ENCODE assay signal across 1 fruit fly cellular context in genomic region chr2L:6643218-6643756, dm6.
TF ChIP-seq lines count a peak whose summit lies in the region.

No protein-coding gene starts in this region.

TF ChIP-seq in whole organism, embryonic, 481 proteins besides CTCF, POLR2A, EP300 and RAD21 (continued from another document):
- TF ChIP-seq CG8944 (GFP tag; optimal IDR thresholded peaks at IDR 0.05; lab: Kevin White, UChicago), result no peak
- no peak for TF ChIP-seq bbx (GFP tag; IDR thresholded peaks at IDR 0.05; lab: Robert Waterston, UW; ENCODE audit: partially characterized antibody)
- peak; percentile 37 for TF ChIP-seq sug (tag; optimal IDR thresholded peaks at IDR 0.05; lab: Kevin White, UChicago)
- peak; percentile 35 for TF ChIP-seq sd (tag; optimal IDR thresholded peaks at IDR 0.05; lab: Kevin White, UChicago)
- no peak for TF ChIP-seq her (GFP tag; optimal IDR thresholded peaks at IDR 0.05; lab: Kevin White, UChicago)
- peak; percentile 29 for TF ChIP-seq CG34376 (GFP tag; optimal IDR thresholded peaks at IDR 0.05; lab: Kevin White, UChicago)
- TF ChIP-seq CG3281 (GFP tag; optimal IDR thresholded peaks at IDR 0.05; lab: Kevin White, UChicago), result peak; percentile 10
- TF ChIP-seq mirr (GFP tag; optimal IDR thresholded peaks at IDR 0.05; lab: Kevin White, UChicago), result peak; percentile 46
- TF ChIP-seq z (GFP tag; IDR thresholded peaks at IDR 0.05; lab: Robert Waterston, UW), result no peak
- TF ChIP-seq CG6654 (GFP tag; optimal IDR thresholded peaks at IDR 0.05; lab: Kevin White, UChicago), result no peak
- TF ChIP-seq lab (GFP tag; optimal IDR thresholded peaks at IDR 0.05; lab: Kevin White, UChicago), result peak; percentile 56
- no peak for TF ChIP-seq Hr78 (GFP tag; optimal IDR thresholded peaks at IDR 0.05; lab: Kevin White, UChicago)
- TF ChIP-seq exex (tag; optimal IDR thresholded peaks at IDR 0.05; lab: Kevin White, UChicago), result peak; percentile 64
- TF ChIP-seq GATAe (GFP tag; conservative IDR thresholded peaks at IDR 0.05; lab: Robert Waterston, UW), result peak; percentile 18; the same call in 1 of the 2 replicates
- TF ChIP-seq CG43689 (GFP tag; IDR thresholded peaks at IDR 0.05; lab: Robert Waterston, UW), result no peak
- TF ChIP-seq tna (GFP tag; IDR thresholded peaks at IDR 0.05; lab: Robert Waterston, UW; ENCODE audit: partially characterized antibody), result no peak
- peak; percentile 28 for TF ChIP-seq sens (GFP tag; lab: Kevin White, UChicago)
- 0 out of 3 replicates have a peak, but pooled peaks have one; percentile 39 for TF ChIP-seq Dbx (GFP tag; IDR thresholded peaks at IDR 0.05; lab: Robert Waterston, UW)
